Worm (Caenorhabditis elegans): ENCODE data around the gene nfya-1.

DNA sequence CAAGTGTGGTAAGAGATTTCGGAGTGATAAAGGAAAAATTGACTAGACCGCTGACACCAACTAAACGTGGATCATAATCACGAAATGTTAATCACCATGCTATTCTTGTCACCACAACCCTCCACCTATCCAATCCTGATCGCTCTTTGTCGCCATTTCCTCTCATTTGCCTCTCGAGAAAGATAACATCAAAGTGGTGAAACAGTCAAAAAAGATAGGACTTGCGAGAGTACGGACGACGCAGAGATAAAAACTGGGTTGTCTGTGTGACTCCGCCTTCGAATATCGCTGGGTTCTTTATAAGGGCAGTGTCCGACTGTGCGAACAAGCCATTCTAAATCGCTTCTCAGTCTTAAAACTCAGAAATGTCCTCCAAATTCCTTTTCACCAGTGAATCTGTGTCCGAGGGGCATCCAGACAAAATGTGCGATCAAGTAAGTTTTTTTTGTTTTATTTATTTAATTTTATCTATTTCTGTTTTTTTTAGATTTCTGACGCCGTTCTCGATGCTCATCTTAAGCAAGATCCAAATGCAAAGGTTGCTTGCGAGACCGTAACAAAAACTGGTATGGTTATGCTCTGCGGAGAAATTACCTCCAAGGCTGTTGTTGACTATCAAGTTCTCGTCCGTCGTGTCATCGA, 19.1 kb upstream of the nfya-1 start, which contains the start of gene sams-1:
- TF ChIP-seq syd-9 (tag; optimal IDR thresholded peaks at IDR 0.05) (no peak), pha-4 (tag; optimal IDR thresholded peaks at IDR 0.05) (no peak), pha-2 (tag; optimal IDR thresholded peaks at IDR 0.05) (no peak)

Measured in whole organism, late embryonic.